Fruit fly (Drosophila melanogaster) S2 (cell line): ENCODE data around the gene Pdp.

ENCODE experiments used
- CG8478 ChIP-seq: fragments of >200 bp; optimal IDR thresholded peaks from 2 replicates; lab custom pipeline; 2018
- CTCF ChIP-seq, 2 experiments: fragments of >200 bp; optimal IDR thresholded peaks; 2 replicates each; lab custom pipeline; 2018

Gene Pdp

dm6 chrX:7690683-7691082 lies 43.8 kb downstream of the Pdp start:
- TF ChIP-seq CG8478 (lab: Kevin White, UChicago) (no peak), CTCF (optimal IDR thresholded peaks at IDR 0.05; lab: Kevin White, UChicago) (no peak)

DNA sequence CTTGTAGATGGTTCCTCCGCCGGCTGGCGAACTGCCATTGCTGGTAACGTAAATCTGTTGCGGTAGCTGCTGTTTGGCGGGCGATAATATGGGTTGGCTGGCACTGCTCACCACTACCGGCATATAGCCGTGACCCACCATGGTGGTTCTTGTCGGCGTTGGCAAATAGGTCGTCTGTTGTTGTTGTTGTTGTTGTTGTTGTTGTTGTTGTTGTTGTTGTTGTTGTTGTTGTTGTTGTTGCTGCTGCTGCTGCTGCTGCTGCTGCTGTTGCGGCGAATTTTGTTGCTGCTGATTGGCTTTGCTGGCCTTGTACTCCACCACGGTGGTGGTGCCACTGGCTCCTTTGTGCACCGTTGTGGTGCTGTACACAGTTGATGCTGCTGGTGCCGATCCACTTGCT lies 45.6 kb downstream of the Pdp start:
- no peak for TF ChIP-seq CG8478 (lab: Kevin White, UChicago)

- TF ChIP-seq CG8478 (lab: Kevin White, UChicago) (no peak), CTCF (optimal IDR thresholded peaks at IDR 0.05; lab: Kevin White, UChicago) (no peak)
Measured at dm6 chrX:7686071-7686470, 48.4 kb downstream of the Pdp start.
